Worm (Caenorhabditis elegans): ENCODE data around the gene ncx-6.
A peak's percentile ranks its signal among the peaks of the same experiment; 100 is the strongest.

DNA sequence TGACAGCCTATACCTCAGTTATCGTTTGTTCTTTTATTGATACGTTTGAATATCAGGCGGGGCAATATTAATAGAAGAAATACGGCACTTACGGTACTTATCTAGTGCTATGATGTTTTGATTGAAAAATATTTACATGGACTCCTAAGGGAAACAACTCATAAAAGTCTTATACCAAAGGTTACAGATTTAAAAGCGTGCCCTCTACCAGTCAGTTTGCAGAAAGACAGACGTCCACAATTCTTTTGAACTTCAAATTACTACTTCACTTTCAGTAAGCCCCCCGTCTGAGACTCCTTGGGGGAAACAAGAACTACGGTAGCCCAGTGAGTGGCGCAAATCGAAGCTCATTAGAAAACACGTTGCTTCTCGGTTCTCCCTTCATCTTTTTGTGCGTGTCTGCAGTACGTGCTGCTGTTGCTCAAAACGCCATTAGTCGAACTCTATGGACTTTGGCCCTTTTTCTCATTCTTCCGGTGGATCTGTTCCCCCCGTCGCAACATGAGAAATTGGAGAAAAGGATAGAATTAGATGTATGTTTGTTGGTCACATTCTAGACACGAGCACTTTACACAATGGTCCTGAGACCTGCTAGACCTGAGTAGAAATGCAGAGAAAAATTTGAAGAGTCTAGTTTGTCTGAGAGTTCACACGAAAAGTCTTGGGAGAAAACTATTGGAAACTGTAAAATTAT is 51.3 kb downstream of the ncx-6 start:
- TF ChIP-seq jun-1 (tag; optimal IDR thresholded peaks at IDR 0.05) = no peak
- TF ChIP-seq nfya-1 (tag; optimal IDR thresholded peaks at IDR 0.05; ENCODE audit: insufficient read depth) = peak; percentile 47
- TF ChIP-seq egl-5 (tag; optimal IDR thresholded peaks at IDR 0.05) = no peak
- peak; percentile 5 for TF ChIP-seq lin-15B (tag; optimal IDR thresholded peaks at IDR 0.05)
- TF ChIP-seq unc-39 (tag; optimal IDR thresholded peaks at IDR 0.05) = no peak
- no peak for TF ChIP-seq egl-27 (tag; optimal IDR thresholded peaks at IDR 0.05)
- TF ChIP-seq nhr-28 (tag; optimal IDR thresholded peaks at IDR 0.05) = no peak
- TF ChIP-seq nhr-237 (tag; optimal IDR thresholded peaks at IDR 0.05) = no peak
- TF ChIP-seq tbx-2 (tag; optimal IDR thresholded peaks at IDR 0.05) = no peak
- no peak for TF ChIP-seq eor-1 (tag; optimal IDR thresholded peaks at IDR 0.05)

All from whole organism, L3 larva.